Fruit fly (Drosophila melanogaster) whole organism, pupa: ENCODE data around the gene Z600.

Experiments used
- CG12605 ChIP-seq: fragments of 200-800 bp; sonication (Bioruptor generic); IDR thresholded peaks from 2 replicates; pipeline ENCODE4 v1.3.6; 2022; ENCODE audit warnings: missing biosample characterization, missing genetic modification characterization
- CG15710 ChIP-seq: fragments of 200-800 bp; sonication (Bioruptor generic); optimal IDR thresholded peaks from 2 replicates; lab custom pipeline; 2018; ENCODE audit warnings: missing biosample characterization, mild to moderate bottlenecking, missing genetic modification characterization, moderate library complexity
- CG4496 ChIP-seq: fragments of 200-800 bp; sonication (Bioruptor generic); IDR thresholded peaks from 3 replicates; pipeline ENCODE4 v1.3.6; 2022; ENCODE audit warnings: missing biosample characterization, missing genetic modification characterization

dm6 chr3L:15537916-15538581, 29.2 kb downstream of the Z600 start:
- TF ChIP-seq CG12605 (GFP tag; lab: Robert Waterston, UW) (peak; percentile 9; the same call in 1 of the 2 replicates), CG4496 (no peak; the same call in 1 of the 3 replicates), CG15710 (tag; lab: Kevin White, UChicago) (peak; percentile 72)
